Fruit fly (Drosophila melanogaster) whole organism, pupa: Measurements from ENCODE around the gene nmdyn-D7.

Source experiments
- CG10348 ChIP-seq: fragments of 200-800 bp; sonication (Bioruptor generic); IDR thresholded peaks from 2 replicates; pipeline ENCODE4 v1.3.6; 2022; ENCODE audit warnings: missing biosample characterization, missing genetic modification characterization
- CG14655 ChIP-seq: fragments of 200-800 bp; sonication (Bioruptor generic); optimal IDR thresholded peaks from 3 replicates; lab custom pipeline; 2017; ENCODE audit warnings: mild to moderate bottlenecking, missing biosample characterization, missing genetic modification reagents, missing genetic modification characterization
- CG15710 ChIP-seq: fragments of 200-800 bp; sonication (Bioruptor generic); optimal IDR thresholded peaks from 2 replicates; lab custom pipeline; 2018; ENCODE audit warnings: missing biosample characterization, mild to moderate bottlenecking, missing genetic modification characterization, moderate library complexity
- CG17806 ChIP-seq: fragments of 200-800 bp; sonication (Bioruptor generic); optimal IDR thresholded peaks from 2 replicates; lab custom pipeline; 2018; ENCODE audit warnings: missing biosample characterization, mild to moderate bottlenecking, missing genetic modification characterization, moderate library complexity
- CG32121 ChIP-seq: fragments of 200-800 bp; sonication (Bioruptor generic); IDR thresholded peaks from 2 replicates; pipeline ENCODE4 v1.3.6; 2022; ENCODE audit warnings: missing biosample characterization, missing genetic modification characterization
- EcR ChIP-seq: fragments of 200-800 bp; sonication (Bioruptor generic); optimal IDR thresholded peaks from 3 replicates; lab custom pipeline; 2019; ENCODE audit warnings: missing biosample characterization, missing genetic modification characterization, mild to moderate bottlenecking, moderate library complexity, missing genetic modification reagents
- Ets98B ChIP-seq: fragments of 200-800 bp; sonication (Bioruptor generic); IDR thresholded peaks from 2 replicates; pipeline ENCODE4 v1.3.6; 2022; ENCODE audit warnings: missing biosample characterization, missing genetic modification characterization
- Pif1A ChIP-seq: fragments of 200-800 bp; sonication (Bioruptor generic); optimal IDR thresholded peaks from 3 replicates; lab custom pipeline; 2016; ENCODE audit warnings: missing biosample characterization, missing genetic modification characterization
- Snoo ChIP-seq: fragments of 200-800 bp; sonication (Bioruptor generic); optimal IDR thresholded peaks from 3 replicates; lab custom pipeline; 2017; ENCODE audit warnings: missing biosample characterization, mild to moderate bottlenecking, missing genetic modification characterization, inconsistent platforms

dm6 chr3R:9705008-9705628 lies 25.4 kb downstream of the nmdyn-D7 start, which contains the start of gene Unc-115a:
- no peak for TF ChIP-seq Pif1A (GFP tag; lab: Kevin White, UChicago)
- TF ChIP-seq Snoo (tag; lab: Kevin White, UChicago) = peak; percentile 36
- no peak for TF ChIP-seq Ets98B (GFP tag; lab: Robert Waterston, UW)
- TF ChIP-seq EcR (GFP tag; lab: Kevin White, UChicago) = no peak
- no peak for TF ChIP-seq CG32121 (GFP tag; lab: Robert Waterston, UW)
- no peak for TF ChIP-seq CG14655
- peak; percentile 6 for TF ChIP-seq CG17806 (tag; lab: Kevin White, UChicago)
- no peak for TF ChIP-seq CG10348 (GFP tag; lab: Robert Waterston, UW)
- TF ChIP-seq CG15710 (tag; lab: Kevin White, UChicago) = peak; percentile 21
